Worm (Caenorhabditis elegans) whole organism, late embryonic: Measurements from ENCODE around the gene ZC155.4.

Experiments
- ahr-1 ChIP-seq: sonication (generic microtip); optimal IDR thresholded peaks from 2 replicates; lab custom pipeline; 2016; ENCODE audit warnings: missing genetic modification characterization, missing compliant biosample characterization
- ama-1 ChIP-seq: fragments of 150-350 bp; optimal IDR thresholded peaks from 2 replicates; lab custom pipeline; 2014
- ceh-18 ChIP-seq: sonication (generic microtip); optimal IDR thresholded peaks from 2 replicates; lab custom pipeline; 2016; ENCODE audit warnings: missing genetic modification characterization, missing compliant biosample characterization
- ceh-19 ChIP-seq: fragments of 200-800 bp; sonication (Bioruptor generic); optimal IDR thresholded peaks from 2 replicates; lab custom pipeline; 2018; ENCODE audit warnings: mild to moderate bottlenecking, missing genetic modification characterization, missing compliant biosample characterization
- ceh-45 ChIP-seq: fragments of 200-800 bp; sonication (Bioruptor generic); IDR thresholded peaks from 2 replicates; pipeline ENCODE4 v1.3.6; 2022; ENCODE audit warnings: missing genetic modification reagents, missing genetic modification characterization, missing compliant biosample characterization
- elt-2 ChIP-seq: sonication (generic microtip); optimal IDR thresholded peaks from 2 replicates; lab custom pipeline; 2016; ENCODE audit warnings: missing genetic modification reagents, missing genetic modification characterization, missing compliant biosample characterization
- fkh-10 ChIP-seq: fragments of 150-350 bp; optimal IDR thresholded peaks from 2 replicates; lab custom pipeline; 2014; ENCODE audit warnings: missing biosample characterization, missing genetic modification reagents, missing genetic modification characterization
- madf-2 ChIP-seq: sonication (generic microtip); optimal IDR thresholded peaks from 2 replicates; lab custom pipeline; 2017; ENCODE audit warnings: missing genetic modification characterization, missing compliant biosample characterization
- pros-1 ChIP-seq: fragments of 150-350 bp; optimal IDR thresholded peaks from 2 replicates; lab custom pipeline; 2014; ENCODE audit warnings: missing biosample characterization, missing genetic modification reagents, missing genetic modification characterization
- rnt-1 ChIP-seq: sonication (generic microtip); optimal IDR thresholded peaks from 2 replicates; lab custom pipeline; 2016; ENCODE audit warnings: missing genetic modification characterization, missing compliant biosample characterization
- tbx-7 ChIP-seq: sonication (generic microtip); optimal IDR thresholded peaks from 2 replicates; lab custom pipeline; 2016; ENCODE audit warnings: missing genotype, missing genetic modification characterization, missing compliant biosample characterization
- unc-3 ChIP-seq, 2 experiments: fragments of 200-800 bp in 1 of 2; sonication (Bioruptor generic) in 1 of 2; sonication (generic microtip) in 1 of 2; conservative IDR thresholded peaks in 1 of 2; optimal IDR thresholded peaks in 1 of 2; 2 replicates each; pipeline versions ENCODE4 v1.3.6 to Lab custom; 2016 to 2022; ENCODE audit warnings: missing compliant biosample characterization in 2 of 2, missing genetic modification characterization in 2 of 2, missing genetic modification reagents in 1 of 2
- unc-42 ChIP-seq: sonication (generic microtip); optimal IDR thresholded peaks from 2 replicates; lab custom pipeline; 2016; ENCODE audit warnings: missing genotype, missing genetic modification characterization, missing compliant biosample characterization
- unc-55 ChIP-seq: sonication (generic microtip); optimal IDR thresholded peaks from 2 replicates; lab custom pipeline; 2017; ENCODE audit warnings: missing biosample characterization, missing genetic modification reagents, missing genetic modification characterization

The ZC155.4 gene

DNA sequence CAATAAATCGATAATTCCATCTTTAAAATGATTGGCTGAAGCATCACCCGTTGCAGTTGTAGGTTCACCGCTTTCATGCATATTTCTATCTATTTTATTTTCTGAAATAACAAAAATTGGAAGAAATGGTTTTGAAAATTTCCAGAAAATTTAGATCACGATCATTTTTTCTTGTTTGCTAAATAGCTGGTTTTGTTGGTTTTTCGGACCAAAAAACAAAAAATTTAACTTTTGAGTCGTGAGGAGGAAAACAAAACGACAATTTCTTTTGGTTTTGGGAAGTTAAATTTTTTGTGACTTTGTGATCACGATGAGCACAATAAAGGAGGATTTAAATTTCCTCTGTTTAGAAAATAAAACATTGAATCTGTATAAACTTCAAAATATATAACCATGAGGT, 50.1 kb downstream of the ZC155.4 start, which contains the start of gene T10F2.2:
TSS of gene T10F2.2 (minus strand) at position 101 of the 400 bp plus-strand sequence.
- TF ChIP-seq ama-1 (no peak), ceh-18 (tag; lab: Kevin White, UChicago) (no peak), ahr-1 (tag; lab: Kevin White, UChicago) (no peak), pros-1 (tag; lab: Kevin White, UChicago) (no peak), unc-42 (no peak), unc-3 (GFP tag; conservative IDR thresholded peaks at IDR 0.05; lab: Robert Waterston, UW) (no peak), unc-3 (tag; optimal IDR thresholded peaks at IDR 0.05; lab: Kevin White, UChicago) (no peak), madf-2 (tag; lab: Kevin White, UChicago) (no peak), ceh-19 (GFP tag; lab: Kevin White, UChicago) (no peak), fkh-10 (GFP tag; lab: Kevin White, UChicago) (no peak), tbx-7 (tag; lab: Kevin White, UChicago) (no peak), rnt-1 (tag; lab: Kevin White, UChicago) (no peak)

DNA sequence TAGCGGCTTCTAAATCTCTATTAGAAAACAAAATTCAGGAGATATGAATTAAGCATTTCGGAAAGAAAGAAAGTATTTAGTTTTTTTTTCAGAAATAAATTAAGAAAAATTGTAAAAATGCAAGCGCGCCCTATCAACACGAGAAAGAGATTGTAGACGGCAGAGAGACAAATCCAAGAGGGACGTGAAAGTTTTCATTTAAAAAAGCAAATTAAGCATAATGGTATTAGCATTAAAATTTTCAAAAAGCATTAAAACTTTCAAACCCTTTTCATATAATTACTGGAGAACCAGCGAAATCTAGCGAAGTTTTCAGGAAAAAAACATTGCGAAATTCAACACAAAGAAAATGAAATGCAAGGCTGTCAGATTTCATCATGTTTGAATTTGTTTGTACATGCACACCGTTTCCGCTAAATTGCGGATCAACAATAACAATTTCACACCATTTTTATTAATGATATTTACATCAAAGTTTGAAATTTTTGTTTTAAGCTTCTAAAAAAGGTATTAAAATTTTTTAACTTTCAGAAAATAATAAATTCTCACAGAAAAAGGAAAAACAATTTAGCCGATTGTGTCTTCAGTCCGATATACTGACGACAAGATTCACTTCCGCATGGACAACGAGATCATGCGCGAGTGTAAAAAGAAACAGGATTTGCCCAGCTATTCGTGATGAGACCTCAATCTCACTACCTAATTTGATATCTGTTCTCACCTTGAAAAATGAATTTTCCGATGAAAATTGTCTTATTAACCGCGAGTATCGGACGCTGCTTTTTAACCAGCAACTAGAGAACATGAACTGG, 52.2 kb downstream of the ZC155.4 start, which contains the start of gene gars-1:
TSS of gene gars-1 (minus strand) at position 808 of the 812 bp plus-strand sequence.
- TF ChIP-seq madf-2 (tag; lab: Kevin White, UChicago) (no peak), elt-2 (tag; lab: Kevin White, UChicago) (peak; percentile 7), ceh-45 (GFP tag; lab: Robert Waterston, UW) (no peak), unc-55 (GFP tag; lab: Kevin White, UChicago) (peak; percentile 13), unc-42 (peak; percentile 60)
